Worm (Caenorhabditis elegans) whole organism, mixed stage, embryonic: ENCODE results near the gene fcmt-1.

Experiments
- M03D4.4 ChIP-seq: sonication (generic microtip); optimal IDR thresholded peaks from 2 replicates; lab custom pipeline; 2017; ENCODE audit warnings: mild to moderate bottlenecking, missing genetic modification characterization, missing compliant biosample characterization
- blmp-1 ChIP-seq: fragments of 150-350 bp; optimal IDR thresholded peaks from 2 replicates; lab custom pipeline; 2014; ENCODE audit warnings: missing biosample characterization, missing genetic modification characterization
- ces-1 ChIP-seq: fragments of 150-350 bp; optimal IDR thresholded peaks from 2 replicates; lab custom pipeline; 2014; ENCODE audit warnings: missing biosample characterization, missing genetic modification reagents, missing genetic modification characterization
- elt-3 ChIP-seq: fragments of 150-350 bp; optimal IDR thresholded peaks from 2 replicates; lab custom pipeline; 2014; ENCODE audit warnings: missing biosample characterization, missing genetic modification characterization
- lsy-2 ChIP-seq: fragments of 150-350 bp; optimal IDR thresholded peaks from 2 replicates; lab custom pipeline; 2014; ENCODE audit warnings: missing biosample characterization, missing genetic modification characterization
- mab-5 ChIP-seq: fragments of 150-350 bp; optimal IDR thresholded peaks from 2 replicates; lab custom pipeline; 2014; ENCODE audit warnings: missing biosample characterization, missing genetic modification characterization
- nhr-237 ChIP-seq: fragments of 150-350 bp; optimal IDR thresholded peaks from 2 replicates; lab custom pipeline; 2014; ENCODE audit warnings: missing biosample characterization, missing genetic modification characterization
- sem-2 ChIP-seq: fragments of 200-800 bp; sonication (Bioruptor generic); optimal IDR thresholded peaks from 2 replicates; lab custom pipeline; 2018; ENCODE audit warnings: mild to moderate bottlenecking, missing genetic modification characterization, missing compliant biosample characterization
- sptf-1 ChIP-seq: sonication (generic microtip); optimal IDR thresholded peaks from 2 replicates; lab custom pipeline; 2017; ENCODE audit warnings: mild to moderate bottlenecking, missing genetic modification characterization, moderate library complexity, missing compliant biosample characterization
- unc-62 ChIP-seq: fragments of 150-350 bp; optimal IDR thresholded peaks from 2 replicates; lab custom pipeline; 2014; ENCODE audit warnings: missing biosample characterization, missing genetic modification reagents, missing genetic modification characterization

- TF ChIP-seq lsy-2, result no peak
- no peak for TF ChIP-seq mab-5
- no peak for TF ChIP-seq unc-62
- no peak for TF ChIP-seq ces-1 (GFP tag; lab: Kevin White, UChicago)
- TF ChIP-seq nhr-237, result no peak
- TF ChIP-seq M03D4.4, result no peak
- no peak for TF ChIP-seq blmp-1 (tag; lab: Kevin White, UChicago)
- no peak for TF ChIP-seq sptf-1 (tag; lab: Kevin White, UChicago)
- no peak for TF ChIP-seq elt-3
- TF ChIP-seq sem-2 (GFP tag; lab: Kevin White, UChicago), result no peak
Measured at ce11 chrII:11739199-11739598, 29.8 kb upstream of the fcmt-1 start, which contains the start of gene ctsa-1.2.
